Fruit fly (Drosophila melanogaster): ENCODE measurements around the gene csw.
A peak's percentile ranks its signal among the peaks of the same experiment; 100 is the strongest.

Gene csw

DNA sequence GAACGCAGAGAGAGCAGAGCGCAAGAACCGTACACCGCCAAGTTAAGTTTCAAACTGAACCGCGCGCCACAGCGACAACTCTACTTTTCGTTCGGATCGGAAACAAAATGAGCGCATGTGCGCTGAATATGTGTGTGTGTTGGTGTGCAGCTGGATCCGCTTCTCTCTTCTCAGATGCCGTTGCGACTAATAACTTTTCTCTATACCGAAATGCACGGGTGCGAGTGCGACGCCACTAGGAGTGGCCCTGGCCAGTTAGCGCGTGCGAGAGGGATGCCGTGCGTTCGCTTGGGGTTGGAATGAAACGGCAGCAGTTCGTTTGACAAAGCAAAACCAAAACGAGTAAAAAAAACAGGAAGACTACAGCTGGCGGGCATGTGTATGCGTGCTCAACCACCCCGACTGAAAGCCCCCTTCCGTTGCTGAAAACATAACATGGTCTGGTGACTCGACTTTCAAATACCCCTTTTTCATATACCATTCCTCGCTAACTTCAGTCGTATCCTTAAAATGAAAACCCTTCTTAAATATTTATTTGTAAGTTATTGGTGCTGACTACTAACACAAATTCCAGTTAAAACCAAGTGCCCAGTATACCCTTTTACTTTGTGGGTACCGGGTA is 42.9 kb downstream of the csw start (continued):
- TF ChIP-seq Dp (GFP tag; optimal IDR thresholded peaks at IDR 0.05) (peak; percentile 38), CG12155 (GFP tag; optimal IDR thresholded peaks at IDR 0.05) (peak; percentile 99), CG12236 (GFP tag; optimal IDR thresholded peaks at IDR 0.05) (peak; percentile 100), CG4820 (GFP tag; optimal IDR thresholded peaks at IDR 0.05) (peak; percentile 99), CG2712 (tag; optimal IDR thresholded peaks at IDR 0.05) (peak; percentile 100), onecut (GFP tag; IDR thresholded peaks at IDR 0.05) (peak; percentile 99), chn (GFP tag; optimal IDR thresholded peaks at IDR 0.05) (peak; percentile 100), sug (tag; optimal IDR thresholded peaks at IDR 0.05) (peak; percentile 99), hth (optimal IDR thresholded peaks at IDR 0.05) (no peak), disco-r (GFP tag; optimal IDR thresholded peaks at IDR 0.05) (peak; percentile 100), jing (GFP tag; optimal IDR thresholded peaks at IDR 0.05) (peak; percentile 100), CG17186 (GFP tag; optimal IDR thresholded peaks at IDR 0.05) (peak; percentile 98), CG12391 (tag; optimal IDR thresholded peaks at IDR 0.05) (peak; percentile 100), corto (GFP tag; optimal IDR thresholded peaks at IDR 0.05) (peak; percentile 99), gce (GFP tag; IDR thresholded peaks at IDR 0.05) (peak; percentile 100), prd (optimal IDR thresholded peaks at IDR 0.05) (no peak), prd (GFP tag; IDR thresholded peaks at IDR 0.05) (peak; percentile 100), CG2889 (GFP tag; IDR thresholded peaks at IDR 0.05) (peak; percentile 100), CG10209 (GFP tag; optimal IDR thresholded peaks at IDR 0.05) (peak; percentile 100), CG1602 (GFP tag; optimal IDR thresholded peaks at IDR 0.05) (peak; percentile 100), CG8359 (GFP tag; optimal IDR thresholded peaks at IDR 0.05; ENCODE audit: borderline replicate concordance) (peak; percentile 98), CG10543 (GFP tag; optimal IDR thresholded peaks at IDR 0.05) (peak; percentile 96), inv (GFP tag; IDR thresholded peaks at IDR 0.05; ENCODE audit: partially characterized antibody) (no peak), repo (GFP tag; optimal IDR thresholded peaks at IDR 0.05) (peak; percentile 100), jigr1 (GFP tag; IDR thresholded peaks at IDR 0.05) (peak; percentile 100), CG17612 (GFP tag; IDR thresholded peaks at IDR 0.05) (peak; percentile 100), lmd (GFP tag; IDR thresholded peaks at IDR 0.05) (peak; percentile 100), CG11504 (tag; optimal IDR thresholded peaks at IDR 0.05) (peak; percentile 99), her (GFP tag; optimal IDR thresholded peaks at IDR 0.05) (peak; percentile 98), bcd (GFP tag; optimal IDR thresholded peaks at IDR 0.05) (peak; percentile 100), CG31224 (GFP tag; IDR thresholded peaks at IDR 0.05) (peak; percentile 99), row (GFP tag; IDR thresholded peaks at IDR 0.05) (peak; percentile 100), org-1 (GFP tag; optimal IDR thresholded peaks at IDR 0.05) (peak; percentile 99), Med (GFP tag) (peak; percentile 100), CG9817 (tag; optimal IDR thresholded peaks at IDR 0.05) (peak; percentile 100), CG4617 (GFP tag; optimal IDR thresholded peaks at IDR 0.05; ENCODE audit: borderline replicate concordance) (peak; percentile 100), CG32772 (GFP tag; IDR thresholded peaks at IDR 0.05) (peak; percentile 100), Ets65A (GFP tag) (peak; percentile 100), hb (GFP tag; IDR thresholded peaks at IDR 0.05; ENCODE audit: partially characterized antibody) (no peak), CG33557 (GFP tag; optimal IDR thresholded peaks at IDR 0.05) (peak; percentile 100), CG2120 (GFP tag; optimal IDR thresholded peaks at IDR 0.05) (peak; percentile 100), CG11696 (GFP tag; IDR thresholded peaks at IDR 0.05) (peak; percentile 99), CG17802 (tag; optimal IDR thresholded peaks at IDR 0.05) (peak; percentile 97), CG5953 (GFP tag; IDR thresholded peaks at IDR 0.05) (peak; percentile 100), CG15073 (GFP tag; optimal IDR thresholded peaks at IDR 0.05) (peak; percentile 95), Dip3 (GFP tag; optimal IDR thresholded peaks at IDR 0.05) (peak; percentile 100), CG11456 (GFP tag; IDR thresholded peaks at IDR 0.05) (peak; percentile 100), cg (GFP tag; optimal IDR thresholded peaks at IDR 0.05) (peak; percentile 93), sc (optimal IDR thresholded peaks at IDR 0.05) (no peak), sc (GFP tag; optimal IDR thresholded peaks at IDR 0.05) (peak; percentile 100), CG17829 (tag; optimal IDR thresholded peaks at IDR 0.05) (peak; percentile 100)

Measured in whole organism, embryonic.